Fruit fly (Drosophila melanogaster) whole organism, embryonic: ENCODE results near the gene iav.

ENCODE experiments used
- Adf1 ChIP-seq: fragments of 200-800 bp; sonication (Bioruptor generic); IDR thresholded peaks from 2 replicates; pipeline ENCODE4 v1.3.6; 2022; ENCODE audit warnings: missing biosample characterization, missing genetic modification characterization
- BtbVII ChIP-seq: fragments of 200-800 bp; sonication (Bioruptor generic); optimal IDR thresholded peaks from 3 replicates; lab custom pipeline; 2017; ENCODE audit warnings: missing biosample characterization, mild to moderate bottlenecking, missing genetic modification characterization
- CG10147 ChIP-seq: fragments of 200-800 bp; sonication (Bioruptor generic); optimal IDR thresholded peaks from 2 replicates; lab custom pipeline; 2019; ENCODE audit warnings: missing biosample characterization, mild to moderate bottlenecking, missing genetic modification characterization, moderate library complexity
- CG10321 ChIP-seq: fragments of 200-800 bp; sonication (Bioruptor generic); IDR thresholded peaks from 2 replicates; pipeline ENCODE4 v1.3.6; 2022; ENCODE audit warnings: missing biosample characterization, missing genetic modification characterization
- CG11696 ChIP-seq: fragments of 200-800 bp; sonication (Bioruptor generic); IDR thresholded peaks from 2 replicates; pipeline ENCODE4 v1.3.6; 2022; ENCODE audit warnings: missing biosample characterization, missing genetic modification characterization
- CG16813 ChIP-seq: fragments of 200-800 bp; sonication (Bioruptor generic); IDR thresholded peaks from 3 replicates; pipeline ENCODE4 v1.3.6; 2022; ENCODE audit warnings: missing biosample characterization, missing genetic modification characterization; ENCODE audit not compliant: partially characterized antibody
- CG18011 ChIP-seq: fragments of 200-800 bp; sonication (Bioruptor generic); optimal IDR thresholded peaks from 2 replicates; lab custom pipeline; 2017; ENCODE audit warnings: missing biosample characterization, missing genetic modification characterization, mild to moderate bottlenecking, moderate library complexity, missing genotype
- CG18262 ChIP-seq: fragments of 200-800 bp; optimal IDR thresholded peaks from 3 replicates; lab custom pipeline; 2019; ENCODE audit warnings: missing biosample characterization, mild to moderate bottlenecking, missing genetic modification characterization, moderate library complexity
- CG4820 ChIP-seq: fragments of 200-800 bp; sonication (Bioruptor generic); optimal IDR thresholded peaks from 3 replicates; lab custom pipeline; 2016; ENCODE audit warnings: missing biosample characterization, missing genetic modification characterization
- CG4854 ChIP-seq: fragments of 200-800 bp; sonication (Bioruptor generic); optimal IDR thresholded peaks from 2 replicates; lab custom pipeline; 2016; ENCODE audit warnings: missing biosample characterization, missing genetic modification characterization, inconsistent platforms
- CG5245 ChIP-seq: fragments of 200-800 bp; sonication (Bioruptor generic); optimal IDR thresholded peaks from 3 replicates; lab custom pipeline; 2016; ENCODE audit warnings: missing biosample characterization, missing genetic modification characterization
- CG6654 ChIP-seq: fragments of 200-800 bp; sonication (Bioruptor generic); optimal IDR thresholded peaks from 2 replicates; lab custom pipeline; 2017; ENCODE audit warnings: missing biosample characterization, mild to moderate bottlenecking, missing genetic modification characterization
- CG6854 ChIP-seq: fragments of 200-800 bp; sonication (Bioruptor generic); optimal IDR thresholded peaks from 3 replicates; lab custom pipeline; 2017; ENCODE audit warnings: missing biosample characterization, mild to moderate bottlenecking, missing genetic modification characterization
- CG7556 ChIP-seq: fragments of 200-800 bp; sonication (Bioruptor generic); optimal IDR thresholded peaks from 2 replicates; lab custom pipeline; 2017; ENCODE audit warnings: missing biosample characterization, mild to moderate bottlenecking, missing genetic modification characterization
- CG9437 ChIP-seq: fragments of 200-800 bp; sonication (Bioruptor generic); optimal IDR thresholded peaks from 2 replicates; lab custom pipeline; 2018; ENCODE audit warnings: missing biosample characterization, mild to moderate bottlenecking, missing genetic modification characterization
- D19B ChIP-seq: fragments of 200-800 bp; sonication (Bioruptor generic); optimal IDR thresholded peaks from 2 replicates; lab custom pipeline; 2017; ENCODE audit warnings: missing biosample characterization, mild to moderate bottlenecking, missing genetic modification characterization
- Dad ChIP-seq: fragments of 200-800 bp; sonication (Bioruptor generic); optimal IDR thresholded peaks from 3 replicates; lab custom pipeline; 2016; ENCODE audit warnings: missing biosample characterization, missing genetic modification characterization
- HmgD ChIP-seq: fragments of 200-800 bp; sonication (Bioruptor generic); optimal IDR thresholded peaks from 3 replicates; lab custom pipeline; 2016; ENCODE audit warnings: missing biosample characterization, missing genetic modification characterization
- Hmx ChIP-seq: fragments of 200-800 bp; sonication (Bioruptor generic); optimal IDR thresholded peaks from 2 replicates; lab custom pipeline; 2016; ENCODE audit warnings: missing biosample characterization, missing genetic modification characterization
- MBD-R2 ChIP-seq: fragments of 200-800 bp; sonication (Bioruptor generic); IDR thresholded peaks from 2 replicates; pipeline ENCODE4 v1.3.6; 2022; ENCODE audit warnings: missing biosample characterization, missing genetic modification characterization
- Six4 ChIP-seq: fragments of 200-800 bp; sonication (Bioruptor generic); optimal IDR thresholded peaks from 2 replicates; lab custom pipeline; 2016; ENCODE audit warnings: missing biosample characterization, missing genetic modification characterization
- Tbp ChIP-seq: fragments of >200 bp; optimal IDR thresholded peaks from 2 replicates; lab custom pipeline; 2018; ENCODE audit warnings: missing biosample characterization, missing genetic modification characterization
- Trl ChIP-seq, 3 experiments: fragments of >200 bp in 2 of 3; fragments of 200-800 bp in 1 of 3; sonication (Bioruptor generic) in 1 of 3; optimal IDR thresholded peaks; 2 replicates in 1 of 3; 3 replicates in 2 of 3; lab custom pipeline; 2016 to 2017; ENCODE audit warnings: missing biosample characterization in 1 of 3, missing genetic modification characterization in 1 of 3
- al ChIP-seq: fragments of 200-800 bp; sonication (Bioruptor generic); IDR thresholded peaks from 2 replicates; pipeline ENCODE4 v1.3.6; 2022; ENCODE audit warnings: missing biosample characterization, missing genetic modification characterization
- bowl ChIP-seq: fragments of 200-800 bp; sonication (Bioruptor generic); IDR thresholded peaks from 2 replicates; pipeline ENCODE4 v1.3.6; 2022; ENCODE audit warnings: missing biosample characterization, missing genetic modification characterization
- btn ChIP-seq: fragments of 200-800 bp; sonication (Bioruptor generic); optimal IDR thresholded peaks from 2 replicates; lab custom pipeline; 2016; ENCODE audit warnings: missing biosample characterization, missing genetic modification characterization
- crc ChIP-seq: fragments of 200-800 bp; sonication (Bioruptor generic); optimal IDR thresholded peaks from 2 replicates; lab custom pipeline; 2016; ENCODE audit warnings: missing biosample characterization, missing genetic modification characterization
- cwo ChIP-seq: fragments of 200-800 bp; sonication (Bioruptor generic); optimal IDR thresholded peaks from 3 replicates; lab custom pipeline; 2017; ENCODE audit warnings: missing biosample characterization, missing genetic modification characterization, mild to moderate bottlenecking, moderate library complexity, missing genetic modification reagents
- dati ChIP-seq: fragments of 200-800 bp; sonication (Bioruptor generic); IDR thresholded peaks from 2 replicates; pipeline ENCODE4 v1.3.6; 2022; ENCODE audit warnings: missing biosample characterization, missing genetic modification characterization
- dmrt11E ChIP-seq: fragments of 200-800 bp; sonication (Bioruptor generic); optimal IDR thresholded peaks from 3 replicates; lab custom pipeline; 2018; ENCODE audit warnings: missing biosample characterization, mild to moderate bottlenecking, missing genetic modification characterization, moderate library complexity
- dmrt99B ChIP-seq: fragments of 200-800 bp; sonication (Bioruptor generic); optimal IDR thresholded peaks from 2 replicates; lab custom pipeline; 2018; ENCODE audit warnings: missing biosample characterization, mild to moderate bottlenecking, missing genetic modification characterization, moderate library complexity
- gem ChIP-seq: fragments of 200-800 bp; sonication (Bioruptor generic); optimal IDR thresholded peaks from 2 replicates; lab custom pipeline; 2019; ENCODE audit warnings: missing biosample characterization, mild to moderate bottlenecking, missing genetic modification characterization, moderate library complexity
- gfzf ChIP-seq: fragments of 200-800 bp; sonication (Bioruptor generic); optimal IDR thresholded peaks from 2 replicates; lab custom pipeline; 2016; ENCODE audit warnings: missing biosample characterization, mild to moderate bottlenecking, missing genetic modification characterization, moderate library complexity
- hb ChIP-seq: fragments of 200-800 bp; sonication (Bioruptor generic); IDR thresholded peaks from 3 replicates; pipeline ENCODE4 v1.3.6; 2022; ENCODE audit warnings: missing biosample characterization, missing genetic modification characterization; ENCODE audit not compliant: partially characterized antibody
- ind ChIP-seq: fragments of 200-800 bp; sonication (Bioruptor generic); optimal IDR thresholded peaks from 3 replicates; lab custom pipeline; 2016; ENCODE audit warnings: missing biosample characterization, missing genetic modification characterization
- jing ChIP-seq: fragments of 200-800 bp; sonication (Bioruptor generic); optimal IDR thresholded peaks from 2 replicates; lab custom pipeline; 2018; ENCODE audit warnings: missing biosample characterization, mild to moderate bottlenecking, missing genetic modification characterization
- jumu ChIP-seq: fragments of 200-800 bp; sonication (Bioruptor generic); optimal IDR thresholded peaks from 3 replicates; lab custom pipeline; 2016; ENCODE audit warnings: missing biosample characterization, missing genetic modification characterization
- klu ChIP-seq: fragments of 200-800 bp; sonication (Bioruptor generic); IDR thresholded peaks from 2 replicates; pipeline ENCODE4 v1.3.6; 2022; ENCODE audit warnings: missing biosample characterization, missing genetic modification characterization
- lbe ChIP-seq: fragments of 200-800 bp; sonication (Bioruptor generic); optimal IDR thresholded peaks from 2 replicates; lab custom pipeline; 2016; ENCODE audit warnings: missing biosample characterization, mild to moderate bottlenecking, missing genetic modification characterization
- luna ChIP-seq: fragments of 200-800 bp; sonication (Bioruptor generic); optimal IDR thresholded peaks from 2 replicates; lab custom pipeline; 2016; ENCODE audit warnings: missing biosample characterization, missing genetic modification characterization
- mirr ChIP-seq: fragments of 200-800 bp; sonication (Bioruptor generic); optimal IDR thresholded peaks from 3 replicates; lab custom pipeline; 2018; ENCODE audit warnings: missing biosample characterization, mild to moderate bottlenecking, missing genetic modification characterization
- org-1 ChIP-seq: fragments of 200-800 bp; sonication (Bioruptor generic); optimal IDR thresholded peaks from 2 replicates; lab custom pipeline; 2017; ENCODE audit warnings: missing biosample characterization, missing genetic modification characterization
- sc ChIP-seq, 3 experiments: fragments of >200 bp in 2 of 3; fragments of 200-800 bp in 1 of 3; sonication (Bioruptor generic) in 1 of 3; optimal IDR thresholded peaks; 2 replicates in 2 of 3; 3 replicates in 1 of 3; lab custom pipeline; 2017; ENCODE audit warnings: mild to moderate bottlenecking in 1 of 3, missing biosample characterization in 1 of 3, missing genetic modification characterization in 1 of 3, missing genetic modification reagents in 1 of 3
- seq ChIP-seq: fragments of 200-800 bp; sonication (Bioruptor generic); IDR thresholded peaks from 2 replicates; pipeline ENCODE4 v1.3.6; 2022; ENCODE audit warnings: missing biosample characterization, missing genetic modification characterization
- ssp ChIP-seq: fragments of 200-800 bp; sonication (Bioruptor generic); IDR thresholded peaks from 2 replicates; pipeline ENCODE4 v1.3.6; 2022; ENCODE audit warnings: missing biosample characterization, missing genetic modification characterization
- toy ChIP-seq: fragments of 200-800 bp; sonication (Bioruptor generic); IDR thresholded peaks from 2 replicates; pipeline ENCODE4 v1.3.6; 2022; ENCODE audit warnings: missing biosample characterization, missing genetic modification characterization
- twi ChIP-seq: fragments of 200-800 bp; optimal IDR thresholded peaks from 2 replicates; lab custom pipeline; 2019; ENCODE audit warnings: missing biosample characterization, mild to moderate bottlenecking, missing genetic modification characterization, moderate library complexity
- wek ChIP-seq: fragments of 200-800 bp; sonication (Bioruptor generic); optimal IDR thresholded peaks from 3 replicates; lab custom pipeline; 2018; ENCODE audit warnings: missing biosample characterization, mild to moderate bottlenecking, missing genetic modification characterization, moderate library complexity
- z ChIP-seq: fragments of 200-800 bp; sonication (Bioruptor generic); IDR thresholded peaks from 3 replicates; pipeline ENCODE4 v1.3.6; 2022; ENCODE audit warnings: missing biosample characterization, missing genetic modification characterization

The iav gene

DNA sequence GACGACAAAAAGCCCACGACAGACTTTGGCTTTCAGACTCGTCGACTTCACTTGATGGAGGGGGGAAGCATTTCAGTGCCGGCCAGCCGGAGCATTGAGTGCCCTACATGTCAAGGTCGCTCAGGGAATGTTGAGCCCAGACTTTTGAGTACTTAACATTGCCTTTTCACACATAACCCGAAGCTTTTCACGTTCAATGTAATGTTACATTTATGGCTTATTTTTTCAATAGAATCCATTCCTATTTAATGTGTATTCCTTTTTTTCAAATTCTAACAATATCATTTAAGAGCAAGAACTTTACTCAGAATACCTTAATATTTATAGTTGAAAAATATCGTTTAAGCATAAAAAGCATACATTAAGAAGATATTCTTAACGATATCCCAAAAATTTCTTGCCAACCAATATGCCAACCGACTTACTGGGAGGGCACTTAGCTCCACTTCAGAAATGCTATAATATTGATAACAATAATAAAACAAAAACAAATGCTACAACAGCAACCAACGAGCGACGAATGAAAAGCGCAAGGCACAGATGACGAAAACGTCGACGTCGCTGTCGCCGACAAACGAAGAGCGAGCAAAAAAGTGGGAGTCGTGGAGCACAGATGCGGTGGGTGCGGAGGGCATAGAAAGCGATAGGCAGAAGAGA is 46.1 kb downstream of the iav start (continued):
- TF ChIP-seq klu (GFP tag; lab: Robert Waterston, UW): peak; percentile 65
- TF ChIP-seq CG10321: no peak
- 0 out of 2 replicates have a peak, but pooled peaks have one; percentile 16 for TF ChIP-seq MBD-R2
- no peak for TF ChIP-seq CG16813 (GFP tag; lab: Robert Waterston, UW)
- TF ChIP-seq dmrt11E (tag; lab: Kevin White, UChicago): no peak
- TF ChIP-seq luna (GFP tag; lab: Kevin White, UChicago): no peak
- TF ChIP-seq sc (optimal IDR thresholded peaks at IDR 0.05; lab: Kevin White, UChicago): no peak
- peak; percentile 74 for TF ChIP-seq sc (GFP tag; optimal IDR thresholded peaks at IDR 0.05; lab: Kevin White, UChicago)
- no peak for TF ChIP-seq HmgD
- peak; percentile 82 for TF ChIP-seq CG10147 (GFP tag; lab: Kevin White, UChicago)
- TF ChIP-seq CG11696 (GFP tag; lab: Robert Waterston, UW): no peak
- no peak for TF ChIP-seq mirr (GFP tag; lab: Kevin White, UChicago)
- 0 out of 2 replicates have a peak, but pooled peaks have one; percentile 35 for TF ChIP-seq bowl
- peak; percentile 76 for TF ChIP-seq dmrt99B (tag; lab: Kevin White, UChicago)
- TF ChIP-seq seq (GFP tag; lab: Robert Waterston, UW): 0 out of 2 replicates have a peak, but pooled peaks have one; percentile 10
- TF ChIP-seq CG6654 (GFP tag; lab: Kevin White, UChicago): peak; percentile 70
- TF ChIP-seq z (GFP tag; lab: Robert Waterston, UW): no peak
- TF ChIP-seq Trl (optimal IDR thresholded peaks at IDR 0.05; lab: Kevin White, UChicago): no peak
- TF ChIP-seq Trl (GFP tag; optimal IDR thresholded peaks at IDR 0.05; lab: Kevin White, UChicago): peak; percentile 78
- peak; percentile 80 for TF ChIP-seq cwo (GFP tag; lab: Kevin White, UChicago)
- peak; percentile 73 for TF ChIP-seq crc (GFP tag; lab: Kevin White, UChicago)
- TF ChIP-seq ind: peak; percentile 89
- peak; percentile 39 for TF ChIP-seq CG9437 (GFP tag; lab: Kevin White, UChicago)
- peak; percentile 78 for TF ChIP-seq al (GFP tag; lab: Robert Waterston, UW)
- peak; percentile 71 for TF ChIP-seq jumu (GFP tag; lab: Kevin White, UChicago)
- no peak for TF ChIP-seq CG18011 (GFP tag; lab: Kevin White, UChicago)
- peak; percentile 70 for TF ChIP-seq Six4 (GFP tag; lab: Kevin White, UChicago)
- TF ChIP-seq Dad (GFP tag; lab: Kevin White, UChicago): peak; percentile 62
- no peak for TF ChIP-seq twi
- peak; percentile 46; the same call in 1 of the 2 replicates for TF ChIP-seq toy (GFP tag; lab: Robert Waterston, UW)
- TF ChIP-seq CG6854 (GFP tag; lab: Kevin White, UChicago): peak; percentile 81
- TF ChIP-seq CG7556 (GFP tag; lab: Kevin White, UChicago): peak; percentile 72
- peak; percentile 43 for TF ChIP-seq btn (GFP tag; lab: Kevin White, UChicago)
- TF ChIP-seq wek: no peak
- TF ChIP-seq ssp (GFP tag; lab: Robert Waterston, UW): peak; percentile 69
- no peak for TF ChIP-seq Tbp (GFP tag; lab: Kevin White, UChicago)
- peak; percentile 19; the same call in 1 of the 2 replicates for TF ChIP-seq dati (GFP tag; lab: Robert Waterston, UW)
- TF ChIP-seq Adf1: peak; percentile 88
- no peak for TF ChIP-seq gfzf
- peak; percentile 74 for TF ChIP-seq org-1 (GFP tag; lab: Kevin White, UChicago)
- TF ChIP-seq CG4820 (GFP tag; lab: Kevin White, UChicago): peak; percentile 78
- peak; percentile 25 for TF ChIP-seq lbe (GFP tag; lab: Kevin White, UChicago)
- TF ChIP-seq gem (tag; lab: Kevin White, UChicago): peak; percentile 72
- no peak for TF ChIP-seq hb (GFP tag; lab: Robert Waterston, UW)
- peak; percentile 61 for TF ChIP-seq CG4854 (GFP tag; lab: Kevin White, UChicago)
- peak; percentile 82 for TF ChIP-seq BtbVII
- peak; percentile 68 for TF ChIP-seq CG5245
- TF ChIP-seq CG18262 (tag; lab: Kevin White, UChicago): peak; percentile 91
- TF ChIP-seq jing: no peak
- TF ChIP-seq D19B (GFP tag; lab: Kevin White, UChicago): peak; percentile 83
- peak; percentile 82 for TF ChIP-seq Hmx
